Worm (Caenorhabditis elegans): ENCODE results near the gene cnk-1.

ce11 chrIII:10320788-10321187 lies 49.7 kb downstream of the cnk-1 start, which contains the start of gene sas-7:
- TF ChIP-seq flt-1 (GFP tag; IDR thresholded peaks at IDR 0.05) (no peak), cog-1 (tag; optimal IDR thresholded peaks at IDR 0.05) (no peak), tab-1 (GFP tag; IDR thresholded peaks at IDR 0.05) (no peak), ztf-23 (GFP tag; IDR thresholded peaks at IDR 0.05) (no peak)

Measured in whole organism, midembryonic.